Worm (Caenorhabditis elegans): ENCODE data around the gene F59A1.11.
A peak's percentile ranks its signal among the peaks of the same experiment; 100 is the strongest.

DNA sequence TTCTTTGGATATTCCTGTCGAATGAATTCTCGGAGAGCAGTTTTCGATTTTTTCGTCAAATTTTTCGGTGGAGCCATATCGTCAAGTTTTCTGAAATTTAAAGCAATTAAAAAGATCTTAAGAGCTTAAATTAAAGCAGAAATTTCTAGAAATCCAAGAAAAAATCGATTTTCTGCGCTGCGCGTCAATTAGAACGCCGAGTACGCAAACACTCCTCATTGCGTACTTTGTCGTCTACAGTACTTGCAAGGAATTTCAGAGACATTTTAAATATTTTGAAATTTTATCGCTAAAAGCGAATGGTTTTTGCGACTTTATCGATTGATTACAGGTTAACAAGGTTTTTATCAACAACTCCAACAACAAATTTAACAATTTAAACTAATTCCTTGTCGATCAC, 10.6 kb downstream of the F59A1.11 start:
- TF ChIP-seq dpl-1 (GFP tag; optimal IDR thresholded peaks at IDR 0.05) (no peak), ceh-79 (tag; optimal IDR thresholded peaks at IDR 0.05) (no peak), hrde-1 (tag; optimal IDR thresholded peaks at IDR 0.05; ENCODE audit: borderline replicate concordance) (no peak), F57C9.4 (tag; optimal IDR thresholded peaks at IDR 0.05) (no peak), pha-4 (tag; optimal IDR thresholded peaks at IDR 0.05) (no peak), snpc-1.3 (tag; optimal IDR thresholded peaks at IDR 0.05; ENCODE audit: insufficient read depth) (no peak), snpc-1.1 (tag; optimal IDR thresholded peaks at IDR 0.05; ENCODE audit: insufficient read depth) (no peak), ama-1 (optimal IDR thresholded peaks at IDR 0.05) (no peak), ama-1 (GFP tag; optimal IDR thresholded peaks at IDR 0.05) (no peak), hsf-1 (GFP tag; IDR thresholded peaks at IDR 0.05) (0 out of 2 replicates have a peak, but pooled peaks have one; percentile 25), unc-130 (GFP tag; optimal IDR thresholded peaks at IDR 0.05) (no peak), F10E7.11 (tag; optimal IDR thresholded peaks at IDR 0.05) (no peak), hmg-20 (GFP tag; IDR thresholded peaks at IDR 0.05) (no peak)
